Fruit fly (Drosophila melanogaster): ENCODE measurements around the gene CG7377.
A peak's percentile ranks its signal among the peaks of the same experiment; 100 is the strongest.
"Not testable (repeated sequence)": the region's sequence is repeated elsewhere in the genome, so short reads cannot be mapped to it uniquely, and the experiment has no call there.

Gene CG7377

dm6 chr3L:11589395-11589794 lies at the start of gene CG7377:
Gene CG7377, plus strand, starts transcription at chr3L:11589695.
- not testable (repeated sequence) for TF ChIP-seq CG17801 (GFP tag; optimal IDR thresholded peaks at IDR 0.05; ENCODE audit: partially characterized antibody)

- no peak for TF ChIP-seq CG17801 (GFP tag; optimal IDR thresholded peaks at IDR 0.05; ENCODE audit: partially characterized antibody)
Observed at dm6 chr3L:11540330-11540702, 49.2 kb upstream of the CG7377 start.

- no peak for TF ChIP-seq CG17801 (GFP tag; optimal IDR thresholded peaks at IDR 0.05; ENCODE audit: partially characterized antibody)
Observed at dm6 chr3L:11542437-11542836, 47.1 kb upstream of the CG7377 start.

dm6 chr3L:11542948-11543347 lies 46.5 kb upstream of the CG7377 start:
- no peak for TF ChIP-seq CG17801 (GFP tag; optimal IDR thresholded peaks at IDR 0.05; ENCODE audit: partially characterized antibody)

- TF ChIP-seq CG17801 (GFP tag; optimal IDR thresholded peaks at IDR 0.05; ENCODE audit: partially characterized antibody), result no peak
Observed at dm6 chr3L:11543681-11544299, 45.7 kb upstream of the CG7377 start.

dm6 chr3L:11547302-11547994 lies 42.0 kb upstream of the CG7377 start:
- peak; percentile 84 for TF ChIP-seq CG17801 (GFP tag; optimal IDR thresholded peaks at IDR 0.05; ENCODE audit: partially characterized antibody)

- no peak for TF ChIP-seq CG17801 (GFP tag; optimal IDR thresholded peaks at IDR 0.05; ENCODE audit: partially characterized antibody)
Observed at dm6 chr3L:11548009-11548408, 41.5 kb upstream of the CG7377 start.

- TF ChIP-seq CG17801 (GFP tag; optimal IDR thresholded peaks at IDR 0.05; ENCODE audit: partially characterized antibody), result no peak
Observed at dm6 chr3L:11549432-11549831, 40.1 kb upstream of the CG7377 start.

dm6 chr3L:11550359-11551056 lies 39.0 kb upstream of the CG7377 start:
- no peak for TF ChIP-seq CG17801 (GFP tag; optimal IDR thresholded peaks at IDR 0.05; ENCODE audit: partially characterized antibody)

dm6 chr3L:11551949-11552348 lies 37.5 kb upstream of the CG7377 start:
- no peak for TF ChIP-seq CG17801 (GFP tag; optimal IDR thresholded peaks at IDR 0.05; ENCODE audit: partially characterized antibody)

dm6 chr3L:11552996-11553671 lies 36.4 kb upstream of the CG7377 start:
- TF ChIP-seq CG17801 (GFP tag; optimal IDR thresholded peaks at IDR 0.05; ENCODE audit: partially characterized antibody), result peak; percentile 72

dm6 chr3L:11553672-11554068 lies 35.8 kb upstream of the CG7377 start:
- TF ChIP-seq CG17801 (GFP tag; optimal IDR thresholded peaks at IDR 0.05; ENCODE audit: partially characterized antibody), result no peak

dm6 chr3L:11554338-11554737 lies 35.2 kb upstream of the CG7377 start:
- peak; percentile 68 for TF ChIP-seq CG17801 (GFP tag; optimal IDR thresholded peaks at IDR 0.05; ENCODE audit: partially characterized antibody)

dm6 chr3L:11554796-11555195 lies 34.7 kb upstream of the CG7377 start:
- TF ChIP-seq CG17801 (GFP tag; optimal IDR thresholded peaks at IDR 0.05; ENCODE audit: partially characterized antibody), result no peak

- no peak for TF ChIP-seq CG17801 (GFP tag; optimal IDR thresholded peaks at IDR 0.05; ENCODE audit: partially characterized antibody)
Observed at dm6 chr3L:11555662-11556460, 33.6 kb upstream of the CG7377 start.

All from ovary, adult (tissue).